Fruit fly (Drosophila melanogaster): Measurements from ENCODE around the gene gny.
A peak's percentile ranks its signal among the peaks of the same experiment; 100 is the strongest.

The gny gene

DNA sequence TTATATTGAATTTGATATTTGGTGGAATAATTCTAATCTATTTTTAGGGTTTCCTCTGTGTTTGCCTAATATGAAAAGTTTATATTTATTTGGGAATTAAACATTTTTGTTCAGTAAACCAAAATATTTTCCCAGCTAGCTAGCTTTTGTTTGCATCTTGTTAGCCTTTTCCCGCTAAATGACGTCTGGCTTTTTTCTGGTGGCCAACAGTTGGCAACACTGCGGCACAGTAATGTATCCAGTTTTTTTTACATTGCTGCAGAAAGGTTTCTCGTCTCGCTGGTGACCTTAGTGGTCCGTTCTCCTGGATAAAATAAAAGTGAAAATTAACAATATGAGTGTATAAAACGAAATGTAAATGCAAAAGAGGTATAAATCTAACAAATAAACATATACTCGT is 15.7 kb upstream of the gny start, which contains the start of gene lft:
TSS of gene lft (plus strand) at position 243 of the 400 bp plus-strand sequence.
- TF ChIP-seq B-H1 (GFP tag; IDR thresholded peaks at IDR 0.05) = no peak
- TF ChIP-seq stwl (tag; optimal IDR thresholded peaks at IDR 0.05) = peak; percentile 7
- peak; percentile 24 for TF ChIP-seq pzg (GFP tag; optimal IDR thresholded peaks at IDR 0.05)
- TF ChIP-seq unc-4 (GFP tag; IDR thresholded peaks at IDR 0.05; ENCODE audit: partially characterized antibody) = no peak
- peak; percentile 8 for TF ChIP-seq CG4617 (GFP tag; optimal IDR thresholded peaks at IDR 0.05; ENCODE audit: borderline replicate concordance)
- TF ChIP-seq trem (tag; optimal IDR thresholded peaks at IDR 0.05) = peak; percentile 42
- TF ChIP-seq zen (tag; optimal IDR thresholded peaks at IDR 0.05) = no peak
- TF ChIP-seq Hmr (GFP tag; optimal IDR thresholded peaks at IDR 0.05) = no peak
- 0 out of 2 replicates have a peak, but pooled peaks have one; percentile 30 for TF ChIP-seq MBD-R2 (GFP tag; IDR thresholded peaks at IDR 0.05)
- peak; percentile 73 for TF ChIP-seq Med (GFP tag)
- TF ChIP-seq CG7271 (tag; optimal IDR thresholded peaks at IDR 0.05) = no peak
- peak; percentile 31 for TF ChIP-seq CG8924 (tag; optimal IDR thresholded peaks at IDR 0.05)
- peak; percentile 30 for TF ChIP-seq sens (GFP tag)
- TF ChIP-seq sima (GFP tag; optimal IDR thresholded peaks at IDR 0.05) = no peak
- TF ChIP-seq lola (GFP tag; optimal IDR thresholded peaks at IDR 0.05) = no peak
- TF ChIP-seq CG9215 (GFP tag; IDR thresholded peaks at IDR 0.05) = no peak
- TF ChIP-seq CG15514 (GFP tag; optimal IDR thresholded peaks at IDR 0.05) = peak; percentile 5
- TF ChIP-seq CG14710 (tag; optimal IDR thresholded peaks at IDR 0.05) = peak; percentile 3
- TF ChIP-seq Sry-β (GFP tag; optimal IDR thresholded peaks at IDR 0.05) = peak; percentile 90
- TF ChIP-seq gfzf (GFP tag; optimal IDR thresholded peaks at IDR 0.05) = peak; percentile 48
- TF ChIP-seq CG9797 (GFP tag; optimal IDR thresholded peaks at IDR 0.05) = peak; percentile 2
- TF ChIP-seq CG4730 (GFP tag; IDR thresholded peaks at IDR 0.05) = no peak
- TF ChIP-seq row (GFP tag; IDR thresholded peaks at IDR 0.05) = peak; percentile 55; the same call in 2 of the 3 replicates
- TF ChIP-seq CG13123 (GFP tag; optimal IDR thresholded peaks at IDR 0.05) = no peak
- 0 out of 3 replicates have a peak, but pooled peaks have one; percentile 45 for TF ChIP-seq CG2199 (GFP tag; IDR thresholded peaks at IDR 0.05)
- peak; percentile 3 for TF ChIP-seq Nf-YC (tag; optimal IDR thresholded peaks at IDR 0.05)
- peak; percentile 16 for TF ChIP-seq CG2116 (GFP tag; optimal IDR thresholded peaks at IDR 0.05)
- TF ChIP-seq fru (optimal IDR thresholded peaks at IDR 0.05) = no peak
- TF ChIP-seq Chrac-16 (GFP tag; optimal IDR thresholded peaks at IDR 0.05) = no peak
- peak; percentile 52 for TF ChIP-seq MESR4 (GFP tag; optimal IDR thresholded peaks at IDR 0.05)
- no peak for TF ChIP-seq Hr78 (GFP tag; optimal IDR thresholded peaks at IDR 0.05)
- peak; percentile 2 for TF ChIP-seq nom (GFP tag; optimal IDR thresholded peaks at IDR 0.05)
- TF ChIP-seq CoRest (tag; optimal IDR thresholded peaks at IDR 0.05) = peak; percentile 8
- peak; percentile 32 for TF ChIP-seq YL-1 (GFP tag; optimal IDR thresholded peaks at IDR 0.05)
- peak; percentile 51 for TF ChIP-seq CG1603 (tag; optimal IDR thresholded peaks at IDR 0.05)
- TF ChIP-seq ci (GFP tag; IDR thresholded peaks at IDR 0.05) = 0 out of 3 replicates have a peak, but pooled peaks have one; percentile 24
- TF ChIP-seq Sry-δ (GFP tag; optimal IDR thresholded peaks at IDR 0.05) = peak; percentile 36
- TF ChIP-seq CG18011 (GFP tag; optimal IDR thresholded peaks at IDR 0.05) = peak; percentile 81
- TF ChIP-seq CG30020 (tag; optimal IDR thresholded peaks at IDR 0.05) = peak; percentile 80

DNA sequence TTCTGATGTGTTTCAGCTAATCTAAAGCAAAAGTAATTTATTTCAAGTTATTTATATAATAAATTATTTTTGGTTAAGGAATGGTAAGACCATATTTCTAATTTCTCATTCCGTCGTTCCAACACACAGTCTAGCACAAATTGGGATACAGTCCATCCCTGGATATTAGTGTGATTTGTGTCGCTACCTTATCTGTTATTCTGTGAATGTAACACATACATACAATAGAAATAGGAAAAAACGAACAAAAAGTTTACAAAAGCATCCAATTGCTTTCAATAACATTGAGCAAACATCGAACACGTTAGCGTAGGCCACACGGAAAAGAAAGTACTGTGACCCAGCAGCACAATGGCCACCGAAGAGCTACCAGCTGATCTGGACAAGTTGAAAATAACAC is 13.4 kb upstream of the gny start, which contains the start of gene CG5056:
TSS of gene CG5056 (plus strand) at position 168 of the 400 bp plus-strand sequence.
- peak; percentile 44 for TF ChIP-seq nom (GFP tag; optimal IDR thresholded peaks at IDR 0.05)
- TF ChIP-seq CG15011 (GFP tag; optimal IDR thresholded peaks at IDR 0.05) = no peak
- no peak for TF ChIP-seq pros (GFP tag; optimal IDR thresholded peaks at IDR 0.05)
- TF ChIP-seq Dip3 (GFP tag; optimal IDR thresholded peaks at IDR 0.05) = no peak
- no peak for TF ChIP-seq lov (optimal IDR thresholded peaks at IDR 0.05)
- TF ChIP-seq lov (GFP tag; IDR thresholded peaks at IDR 0.05) = no peak
- TF ChIP-seq Sry-β (GFP tag; optimal IDR thresholded peaks at IDR 0.05) = peak; percentile 50
- TF ChIP-seq rib (GFP tag; IDR thresholded peaks at IDR 0.05) = no peak
- TF ChIP-seq kni (GFP tag; optimal IDR thresholded peaks at IDR 0.05) = no peak
- no peak for TF ChIP-seq ham (GFP tag; IDR thresholded peaks at IDR 0.05)
- TF ChIP-seq CG15269 (tag; optimal IDR thresholded peaks at IDR 0.05) = no peak
- TF ChIP-seq ken (GFP tag; IDR thresholded peaks at IDR 0.05) = no peak
- no peak for TF ChIP-seq zf30C (GFP tag; optimal IDR thresholded peaks at IDR 0.05)
- no peak for TF ChIP-seq schlank (tag; optimal IDR thresholded peaks at IDR 0.05)
- no peak for TF ChIP-seq CG6654 (GFP tag; optimal IDR thresholded peaks at IDR 0.05)
